Worm (Caenorhabditis elegans): Measurements from ENCODE around the gene nhr-241.

ce11 chrV:18689681-18690080 lies 9.6 kb upstream of the nhr-241 start, which contains the start of the genes ubc-19 and Y69H2.7:
- peak; percentile 41 for TF ChIP-seq snpc-4 (tag; optimal IDR thresholded peaks at IDR 0.05)
- no peak for TF ChIP-seq zag-1 (tag; optimal IDR thresholded peaks at IDR 0.05)
- no peak for TF ChIP-seq nhr-237 (tag; optimal IDR thresholded peaks at IDR 0.05)
- TF ChIP-seq nhr-77 (tag; optimal IDR thresholded peaks at IDR 0.05): no peak
- no peak for TF ChIP-seq unc-62 (GFP tag; optimal IDR thresholded peaks at IDR 0.05)
- TF ChIP-seq nhr-12 (tag; optimal IDR thresholded peaks at IDR 0.05): no peak

Measured in whole organism, L3 larva.